Worm (Caenorhabditis elegans): ENCODE results near the gene M03F8.7.

- TF ChIP-seq nhr-237 (tag; optimal IDR thresholded peaks at IDR 0.05) (no peak), sdz-12 (GFP tag; optimal IDR thresholded peaks at IDR 0.05) (no peak), spr-1 (tag; optimal IDR thresholded peaks at IDR 0.05) (no peak), nhr-28 (tag; optimal IDR thresholded peaks at IDR 0.05) (no peak), Y75B8A.6 (GFP tag; IDR thresholded peaks at IDR 0.05) (no peak), saeg-2 (GFP tag; IDR thresholded peaks at IDR 0.05) (no peak), pha-4 (GFP tag; IDR thresholded peaks at IDR 0.05) (no peak), pha-4 (tag; optimal IDR thresholded peaks at IDR 0.05) (no peak), ZK546.5 (tag; optimal IDR thresholded peaks at IDR 0.05) (no peak)
These were observed 34.9 kb upstream of the M03F8.7 start, which contains the start of gene C04E6.5 for ce11 chrV:5901833-5902232.
